Worm (Caenorhabditis elegans): ENCODE results near the gene klp-11.
"Not testable (repeated sequence)": the region's sequence is repeated elsewhere in the genome, so short reads cannot be mapped to it uniquely, and the experiment has no call there.

klp-11 gene

DNA sequence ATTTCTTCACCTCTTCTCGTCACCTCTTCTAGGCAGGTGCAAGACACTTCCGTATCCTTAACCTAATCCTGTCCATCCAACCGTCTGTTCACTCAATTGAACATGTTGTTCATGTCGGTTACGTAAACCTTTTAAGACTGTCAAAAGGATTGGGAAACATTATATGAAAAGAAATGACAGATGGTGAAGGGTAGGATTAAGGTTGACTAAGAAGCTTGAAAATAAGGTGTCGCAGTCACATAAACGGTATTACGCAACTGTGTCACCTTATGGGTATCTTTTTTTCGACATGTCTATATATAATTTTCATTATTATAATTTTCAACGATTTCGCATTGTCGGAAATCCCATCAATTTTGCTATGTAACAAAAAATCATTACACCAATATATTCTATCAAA is 39.1 kb downstream of the klp-11 start:
- TF ChIP-seq ama-1 (optimal IDR thresholded peaks at IDR 0.05), result no peak
- no peak for TF ChIP-seq scrt-1 (GFP tag; IDR thresholded peaks at IDR 0.05)
- no peak for TF ChIP-seq hmbx-1 (tag; optimal IDR thresholded peaks at IDR 0.05)
- no peak for TF ChIP-seq ets-7 (tag; optimal IDR thresholded peaks at IDR 0.05)
- no peak for TF ChIP-seq ceh-13 (GFP tag; optimal IDR thresholded peaks at IDR 0.05)
- TF ChIP-seq B0310.2 (tag; optimal IDR thresholded peaks at IDR 0.05), result no peak
- no peak for TF ChIP-seq tra-4 (tag; optimal IDR thresholded peaks at IDR 0.05)
- no peak for TF ChIP-seq tbx-11 (GFP tag; IDR thresholded peaks at IDR 0.05)
- no peak for TF ChIP-seq aly-1 (tag; optimal IDR thresholded peaks at IDR 0.05)
- TF ChIP-seq tbx-37 (GFP tag; conservative IDR thresholded peaks at IDR 0.05), result no peak
- TF ChIP-seq F13C5.2 (tag; optimal IDR thresholded peaks at IDR 0.05), result no peak
- TF ChIP-seq pes-1 (GFP tag; IDR thresholded peaks at IDR 0.05), result no peak
- no peak for TF ChIP-seq sea-1 (GFP tag; conservative IDR thresholded peaks at IDR 0.05)
- TF ChIP-seq ceh-36 (tag; optimal IDR thresholded peaks at IDR 0.05), result no peak
- TF ChIP-seq hnd-1 (tag; optimal IDR thresholded peaks at IDR 0.05), result no peak
- no peak for TF ChIP-seq hmg-4 (GFP tag; optimal IDR thresholded peaks at IDR 0.05)

DNA sequence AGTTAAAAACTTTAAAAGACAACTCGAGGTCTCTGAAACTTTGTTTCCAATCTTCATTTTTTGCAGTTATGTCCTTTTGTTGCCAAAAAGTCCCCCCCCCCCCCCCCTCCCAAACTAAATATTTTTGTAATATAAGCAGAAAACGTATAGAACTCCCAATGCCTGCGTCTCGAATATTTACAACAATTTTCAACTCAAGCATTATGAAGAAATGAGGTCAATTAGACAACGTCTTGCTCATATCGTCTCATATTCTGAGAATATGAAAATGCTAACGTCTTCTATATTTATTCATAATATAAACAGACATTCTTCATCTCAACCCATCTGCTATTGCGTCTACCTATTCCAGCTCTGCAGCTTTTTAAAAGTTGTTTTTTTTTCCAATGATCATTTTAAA is 43.7 kb downstream of the klp-11 start, which contains the start of gene H23L24.1:
H23L24.1 (plus strand) TSS at position 301 of the 400 bp plus-strand sequence.
- no peak for TF ChIP-seq sea-1 (GFP tag; conservative IDR thresholded peaks at IDR 0.05)
- no peak for TF ChIP-seq tbx-37 (GFP tag; conservative IDR thresholded peaks at IDR 0.05)

DNA sequence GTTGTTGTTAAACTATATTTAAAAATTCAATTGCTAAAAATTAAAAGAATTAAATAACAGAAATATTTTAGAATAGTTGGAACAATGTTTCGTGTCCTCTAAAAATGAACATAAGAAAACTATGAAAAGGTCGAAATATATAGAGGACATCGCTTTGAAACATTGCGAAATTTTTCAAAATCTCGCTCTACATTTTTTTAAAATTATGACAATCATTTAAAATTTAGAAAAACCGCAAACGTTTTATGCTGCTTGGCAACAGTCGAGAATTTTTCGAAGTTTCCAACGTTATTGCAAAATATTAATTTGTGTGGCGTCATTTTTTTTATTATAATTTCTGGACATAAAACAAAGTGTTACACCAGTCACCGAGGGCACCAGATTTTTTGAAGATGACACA is 46.8 kb downstream of the klp-11 start, which contains the start of the genes parg-2 and ipla-5:
parg-2 (minus strand) TSS at position 101 of the 400 bp plus-strand sequence.
ipla-5 (plus strand) TSS at position 216 of the 400 bp plus-strand sequence.
- TF ChIP-seq flt-1 (GFP tag; IDR thresholded peaks at IDR 0.05); pes-1 (GFP tag; IDR thresholded peaks at IDR 0.05); ceh-13 (GFP tag; optimal IDR thresholded peaks at IDR 0.05): not testable (repeated sequence)

DNA sequence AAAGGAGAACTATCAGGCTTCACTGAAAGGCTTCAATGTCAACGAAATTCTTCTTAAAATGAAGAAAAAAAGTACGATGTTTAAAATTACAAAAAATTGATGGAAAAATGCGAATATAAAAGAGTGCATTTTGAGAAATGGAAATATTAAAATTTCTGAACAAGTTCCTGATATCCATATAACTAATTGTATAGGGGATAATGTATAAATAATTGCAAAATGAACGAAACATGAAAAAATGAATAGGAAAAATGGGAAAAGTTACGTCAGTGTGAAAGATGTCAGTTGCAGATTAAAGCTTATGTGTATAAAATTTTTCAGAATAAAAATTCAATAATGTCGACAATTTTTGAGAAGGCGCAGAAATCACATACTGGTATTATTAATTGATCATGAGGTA is 53.8 kb downstream of the klp-11 start:
- TF ChIP-seq hmg-4 (GFP tag; optimal IDR thresholded peaks at IDR 0.05), result no peak
- TF ChIP-seq hnd-1 (tag; optimal IDR thresholded peaks at IDR 0.05), result no peak
- no peak for TF ChIP-seq sea-1 (GFP tag; conservative IDR thresholded peaks at IDR 0.05)
- TF ChIP-seq ama-1 (optimal IDR thresholded peaks at IDR 0.05), result no peak
- TF ChIP-seq ceh-13 (GFP tag; optimal IDR thresholded peaks at IDR 0.05), result no peak
- TF ChIP-seq tra-4 (tag; optimal IDR thresholded peaks at IDR 0.05), result no peak
- no peak for TF ChIP-seq tbx-11 (GFP tag; IDR thresholded peaks at IDR 0.05)
- no peak for TF ChIP-seq F13C5.2 (tag; optimal IDR thresholded peaks at IDR 0.05)
- no peak for TF ChIP-seq aly-1 (tag; optimal IDR thresholded peaks at IDR 0.05)
- no peak for TF ChIP-seq tbx-37 (GFP tag; conservative IDR thresholded peaks at IDR 0.05)
- TF ChIP-seq B0310.2 (tag; optimal IDR thresholded peaks at IDR 0.05), result no peak
- no peak for TF ChIP-seq ets-7 (tag; optimal IDR thresholded peaks at IDR 0.05)
- no peak for TF ChIP-seq ceh-36 (tag; optimal IDR thresholded peaks at IDR 0.05)
- no peak for TF ChIP-seq pes-1 (GFP tag; IDR thresholded peaks at IDR 0.05)
- TF ChIP-seq flt-1 (GFP tag; IDR thresholded peaks at IDR 0.05), result no peak
- no peak for TF ChIP-seq scrt-1 (GFP tag; IDR thresholded peaks at IDR 0.05)
- no peak for TF ChIP-seq hmbx-1 (tag; optimal IDR thresholded peaks at IDR 0.05)
